Worm (Caenorhabditis elegans) whole organism, midembryonic: ENCODE data around the gene F09F9.5.

ENCODE experiments used
- flt-1 ChIP-seq: fragments of 200-800 bp; sonication (Bioruptor generic); IDR thresholded peaks from 2 replicates; pipeline ENCODE4 v1.3.6; 2022; ENCODE audit warnings: missing genetic modification characterization, missing compliant biosample characterization
- med-1 ChIP-seq: sonication (generic microtip); optimal IDR thresholded peaks from 2 replicates; lab custom pipeline; 2017; ENCODE audit warnings: missing genetic modification characterization, mild to moderate bottlenecking, missing compliant biosample characterization, antibody characterized with exemption, missing genetic modification reagents; ENCODE audit not compliant: insufficient read depth
- ztf-23 ChIP-seq: fragments of 200-800 bp; sonication (Bioruptor generic); IDR thresholded peaks from 2 replicates; pipeline ENCODE4 v1.3.6; 2022; ENCODE audit warnings: missing genetic modification reagents, missing genetic modification characterization, missing compliant biosample characterization

ce11 chrX:4146798-4147543, 29.2 kb downstream of the F09F9.5 start:
- no peak for TF ChIP-seq ztf-23 (GFP tag; lab: Robert Waterston, UW)
- no peak for TF ChIP-seq flt-1 (GFP tag; lab: Robert Waterston, UW)
- no peak for TF ChIP-seq med-1 (GFP tag; lab: Kevin White, UChicago)
